Worm (Caenorhabditis elegans) whole organism, L4/young adult: ENCODE results near the gene K07F5.14.

Experiments
- W03F9.2 ChIP-seq: fragments of 150-350 bp; optimal IDR thresholded peaks from 2 replicates; lab custom pipeline; 2014; ENCODE audit warnings: missing biosample characterization, missing genetic modification characterization
- him-1 ChIP-seq: sonication (generic microtip); optimal IDR thresholded peaks from 2 replicates; lab custom pipeline; 2016; ENCODE audit warnings: missing genotype, missing genetic modification reagents, missing genetic modification characterization, missing compliant biosample characterization

DNA sequence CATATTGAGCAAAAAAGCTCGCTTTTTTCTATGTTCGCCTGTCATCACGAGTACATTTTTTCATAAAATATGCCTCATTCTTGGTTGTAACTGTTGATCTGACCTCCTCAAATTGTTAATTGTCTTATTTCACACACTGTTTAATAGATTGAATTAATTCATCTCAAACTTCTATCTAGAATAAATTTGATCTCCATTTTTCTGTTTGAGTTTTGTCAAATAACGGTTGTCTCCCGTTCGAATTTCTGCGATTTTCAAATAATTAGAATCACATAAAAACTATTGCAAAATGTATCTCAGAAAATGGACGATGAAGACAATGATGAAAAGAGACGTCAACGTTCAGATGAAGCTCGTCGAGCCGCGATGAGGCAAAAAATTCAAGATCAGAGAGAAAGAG, at the start of gene K07F5.14:
- TF ChIP-seq W03F9.2 (tag; lab: Kevin White, UChicago), result no peak
- TF ChIP-seq him-1 (tag; lab: Kevin White, UChicago), result no peak
